Worm (Caenorhabditis elegans) whole organism, L4 larva: ENCODE measurements around the gene tag-89.

Experiments
- R02D3.7 ChIP-seq: fragments of 150-350 bp; sonication (generic microtip); optimal IDR thresholded peaks from 3 replicates; lab custom pipeline; 2014; ENCODE audit warnings: missing biosample characterization, missing genetic modification characterization
- Y105C5A.15 ChIP-seq: fragments of 200-800 bp; sonication (Bioruptor generic); IDR thresholded peaks from 2 replicates; pipeline ENCODE4 v1.3.6; 2022; ENCODE audit warnings: missing genetic modification characterization, missing compliant biosample characterization
- aha-1 ChIP-seq: fragments of 150-350 bp; peaks from one replicate; lab custom pipeline; 2014; ENCODE audit warnings: missing biosample characterization, missing genetic modification characterization
- attf-4 ChIP-seq: sonication (generic microtip); optimal IDR thresholded peaks from 3 replicates; lab custom pipeline; 2017; ENCODE audit warnings: missing biosample characterization, missing genetic modification characterization
- ces-1 ChIP-seq: fragments of 150-350 bp; sonication (generic microtip); optimal IDR thresholded peaks from 4 replicates; lab custom pipeline; 2014; ENCODE audit warnings: missing biosample characterization, missing genetic modification reagents, missing genetic modification characterization
- daf-16 ChIP-seq, 3 experiments: sonication (generic microtip); optimal IDR thresholded peaks; 2 replicates each; lab custom pipeline; 2016 to 2017; ENCODE audit warnings: missing genetic modification characterization in 3 of 3, missing genetic modification reagents in 3 of 3, mild to moderate bottlenecking in 2 of 3, missing compliant biosample characterization in 2 of 3, missing biosample characterization in 1 of 3, moderate library complexity in 1 of 3
- daf-8 ChIP-seq: fragments of 200-800 bp; sonication (Bioruptor generic); IDR thresholded peaks from 2 replicates; pipeline ENCODE4 v1.3.6; 2022; ENCODE audit warnings: missing genetic modification characterization, missing compliant biosample characterization
- hlh-11 ChIP-seq: fragments of 200-800 bp; sonication (Bioruptor generic); optimal IDR thresholded peaks from 2 replicates; lab custom pipeline; 2018; ENCODE audit warnings: mild to moderate bottlenecking, missing genetic modification characterization, missing compliant biosample characterization
- hlh-30 ChIP-seq: sonication (generic microtip); optimal IDR thresholded peaks from 2 replicates; lab custom pipeline; 2017; ENCODE audit warnings: antibody characterized with exemption, mild to moderate bottlenecking, missing genetic modification characterization, missing compliant biosample characterization; ENCODE audit not compliant: insufficient read depth
- hmg-1.1 ChIP-seq: fragments of 200-800 bp; sonication (Bioruptor generic); IDR thresholded peaks from 2 replicates; pipeline ENCODE4 v1.3.6; 2022; ENCODE audit warnings: missing genetic modification reagents, missing genetic modification characterization, missing compliant biosample characterization
- lin-15B ChIP-seq: fragments of 150-350 bp; sonication (generic microtip); optimal IDR thresholded peaks from 3 replicates; lab custom pipeline; 2014; ENCODE audit warnings: missing biosample characterization, missing genetic modification characterization
- mes-2 ChIP-seq: sonication (generic microtip); optimal IDR thresholded peaks from 2 replicates; lab custom pipeline; 2016; ENCODE audit warnings: missing genotype, mild to moderate bottlenecking, missing genetic modification characterization, missing compliant biosample characterization; ENCODE audit not compliant: poor library complexity, severe bottlenecking
- rbr-2 ChIP-seq: sonication (generic microtip); optimal IDR thresholded peaks from 2 replicates; lab custom pipeline; 2016; ENCODE audit warnings: missing genotype, missing genetic modification characterization, missing compliant biosample characterization

The tag-89 gene

DNA sequence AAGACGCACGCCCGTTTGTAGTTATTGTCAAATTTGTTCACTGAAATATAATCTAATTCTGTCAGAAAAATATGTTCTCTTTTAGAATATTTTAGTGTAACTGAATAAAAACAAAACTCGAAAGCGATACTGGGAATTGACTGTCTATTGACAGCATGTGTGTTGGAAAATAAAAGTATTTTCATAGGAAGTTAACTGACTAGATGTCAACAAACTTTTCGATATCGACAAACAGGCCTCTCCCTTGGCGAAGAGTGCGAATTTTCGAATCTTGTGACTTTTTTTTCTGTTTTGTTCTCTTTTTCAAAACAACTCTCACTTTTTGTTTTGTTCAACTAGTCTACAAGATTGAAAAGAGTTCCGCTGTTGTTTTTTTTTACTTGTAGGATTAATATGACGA is 43.9 kb downstream of the tag-89 start (continued):
- TF ChIP-seq hlh-11 (tag; lab: Kevin White, UChicago) (no peak), rbr-2 (tag; lab: Kevin White, UChicago) (peak; percentile 1), daf-8 (no peak), aha-1 (tag; lab: Kevin White, UChicago) (peak; percentile 79), mes-2 (tag; lab: Kevin White, UChicago) (no peak), daf-16 (GFP tag; optimal IDR thresholded peaks at IDR 0.05; lab: Kevin White, UChicago) (no peak), daf-16 (tag; optimal IDR thresholded peaks at IDR 0.05; lab: Kevin White, UChicago) (peak; percentile 92), hmg-1.1 (no peak), ces-1 (GFP tag; lab: Kevin White, UChicago) (no peak), R02D3.7 (tag; lab: Kevin White, UChicago) (no peak), hlh-30 (tag; lab: Kevin White, UChicago) (no peak), lin-15B (no peak), attf-4 (tag; lab: Kevin White, UChicago) (no peak), Y105C5A.15 (no peak)
